Worm (Caenorhabditis elegans): ENCODE results near the gene cyp-29A2.

ce11 chrV:11220415-11220814, 3.0 kb downstream of the cyp-29A2 start:
- TF ChIP-seq ama-1 (optimal IDR thresholded peaks at IDR 0.05) (no peak), sox-4 (tag; optimal IDR thresholded peaks at IDR 0.05) (no peak), nfya-1 (tag; optimal IDR thresholded peaks at IDR 0.05) (no peak), pag-3 (tag; optimal IDR thresholded peaks at IDR 0.05; ENCODE audit: borderline replicate concordance) (no peak), pqm-1 (tag; optimal IDR thresholded peaks at IDR 0.05) (no peak), hlh-30 (tag; optimal IDR thresholded peaks at IDR 0.05; ENCODE audit: insufficient read depth) (no peak), dve-1 (tag; optimal IDR thresholded peaks at IDR 0.05) (no peak), pat-9 (tag; optimal IDR thresholded peaks at IDR 0.05) (no peak), rnt-1 (tag; optimal IDR thresholded peaks at IDR 0.05) (no peak)
